Worm (Caenorhabditis elegans) whole organism, L2 larva: ENCODE results near the gene atad-3.
A peak's percentile ranks its signal among the peaks of the same experiment; 100 is the strongest.

Source experiments
- lsy-2 ChIP-seq, 2 experiments: fragments of 150-350 bp in 1 of 2; sonication (generic microtip) in 1 of 2; optimal IDR thresholded peaks; 2 replicates each; lab custom pipeline; 2014 to 2017; ENCODE audit warnings: missing biosample characterization in 2 of 2, missing genetic modification characterization in 2 of 2
- nhr-77 ChIP-seq: fragments of 150-350 bp; optimal IDR thresholded peaks from 2 replicates; lab custom pipeline; 2014; ENCODE audit warnings: missing biosample characterization, missing genetic modification characterization
- ztf-11 ChIP-seq: sonication (generic microtip); optimal IDR thresholded peaks from 2 replicates; lab custom pipeline; 2017; ENCODE audit warnings: missing biosample characterization, missing genetic modification characterization

ce11 chrII:10284991-10285390, 36.2 kb downstream of the atad-3 start:
- TF ChIP-seq nhr-77 = no peak
- peak in 1 of 2 experiments; percentile 3 for TF ChIP-seq lsy-2 (tag; optimal IDR thresholded peaks at IDR 0.05; lab: Kevin White, UChicago)
- TF ChIP-seq ztf-11 (tag; lab: Kevin White, UChicago) = no peak
